Worm (Caenorhabditis elegans) whole organism, young adult: ENCODE results near the gene hlh-8.

Source experiments
- B0035.1 ChIP-seq: sonication (generic microtip); optimal IDR thresholded peaks from 2 replicates; lab custom pipeline; 2016; ENCODE audit warnings: missing genetic modification characterization, mild to moderate bottlenecking, missing compliant biosample characterization, missing genotype, missing genetic modification reagents
- B0336.3 ChIP-seq: fragments of 200-800 bp; sonication (Bioruptor generic); IDR thresholded peaks from 2 replicates; pipeline ENCODE4 v1.3.6; 2022; ENCODE audit warnings: missing genetic modification characterization, missing compliant biosample characterization
- ZK185.1 ChIP-seq: sonication (generic microtip); optimal IDR thresholded peaks from 2 replicates; lab custom pipeline; 2016; ENCODE audit warnings: mild to moderate bottlenecking, missing genetic modification characterization, missing compliant biosample characterization; ENCODE audit not compliant: poor library complexity, severe bottlenecking
- ama-1 ChIP-seq, 3 experiments: fragments of 150-350 bp in 1 of 3; sonication (generic microtip) in 2 of 3; optimal IDR thresholded peaks; 2 replicates each; lab custom pipeline; 2014 to 2018; ENCODE audit warnings: missing biosample characterization in 2 of 3, missing genetic modification characterization in 2 of 3, missing genetic modification reagents in 2 of 3
- ceh-40 ChIP-seq: fragments of 200-800 bp; sonication (Bioruptor generic); IDR thresholded peaks from 2 replicates; pipeline ENCODE4 v1.3.6; 2022; ENCODE audit warnings: missing genetic modification characterization, missing compliant biosample characterization
- madf-10 ChIP-seq: sonication (generic microtip); optimal IDR thresholded peaks from 2 replicates; lab custom pipeline; 2016; ENCODE audit warnings: mild to moderate bottlenecking, missing genetic modification characterization, missing compliant biosample characterization
- nhr-90 ChIP-seq: sonication (generic microtip); optimal IDR thresholded peaks from 2 replicates; lab custom pipeline; 2016; ENCODE audit warnings: missing genotype, mild to moderate bottlenecking, missing genetic modification characterization, missing compliant biosample characterization
- pbrm-1 ChIP-seq: fragments of 200-800 bp; sonication (Bioruptor generic); IDR thresholded peaks from 2 replicates; pipeline ENCODE4 v1.3.6; 2022; ENCODE audit warnings: missing genetic modification reagents, missing genetic modification characterization, missing compliant biosample characterization
- pha-4 ChIP-seq: fragments of 150-350 bp; sonication (generic microtip); optimal IDR thresholded peaks from 2 replicates; lab custom pipeline; 2014; ENCODE audit warnings: missing biosample characterization, missing genetic modification reagents, missing genetic modification characterization
- rpc-1 ChIP-seq, 2 experiments: fragments of 150-350 bp in 1 of 2; sonication (generic microtip) in 1 of 2; optimal IDR thresholded peaks; 2 replicates each; lab custom pipeline; 2014 to 2018; ENCODE audit warnings: missing biosample characterization in 1 of 2, missing genetic modification characterization in 1 of 2, missing genetic modification reagents in 1 of 2, missing genotype in 1 of 2
- snpc-4 ChIP-seq, 5 experiments: fragments of 150-350 bp in 1 of 5; sonication (generic microtip) in 4 of 5; optimal IDR thresholded peaks; 2 replicates each; lab custom pipeline; 2014 to 2018; ENCODE audit warnings: missing genetic modification characterization in 5 of 5, missing biosample characterization in 3 of 5, antibody characterized with exemption in 2 of 5, mild to moderate bottlenecking in 2 of 5, missing compliant biosample characterization in 2 of 5, missing genotype in 2 of 5, moderate library complexity in 2 of 5, missing genetic modification reagents in 1 of 5
- tbx-9 ChIP-seq: sonication (generic microtip); optimal IDR thresholded peaks from 2 replicates; lab custom pipeline; 2016; ENCODE audit warnings: borderline replicate concordance, missing genetic modification characterization, inconsistent platforms, missing compliant biosample characterization
- unc-130 ChIP-seq: sonication (generic microtip); optimal IDR thresholded peaks from 2 replicates; lab custom pipeline; 2016; ENCODE audit warnings: missing genetic modification reagents, missing genetic modification characterization, missing compliant biosample characterization
- zfh-2 ChIP-seq: fragments of 200-800 bp; sonication (Bioruptor generic); conservative IDR thresholded peaks from 2 replicates; pipeline ENCODE4 v1.3.6; 2022; ENCODE audit warnings: missing genetic modification reagents, missing genetic modification characterization, missing compliant biosample characterization

ce11 chrX:8082703-8083102, 33.6 kb upstream of the hlh-8 start:
- no peak for TF ChIP-seq unc-130 (GFP tag; lab: Kevin White, UChicago)
- TF ChIP-seq pbrm-1 = no peak
- TF ChIP-seq tbx-9 (tag; lab: Kevin White, UChicago) = no peak
- no peak for TF ChIP-seq rpc-1 (optimal IDR thresholded peaks at IDR 0.05; lab: Kevin White, UChicago)
- no peak for TF ChIP-seq rpc-1 (tag; optimal IDR thresholded peaks at IDR 0.05; lab: Kevin White, UChicago)
- TF ChIP-seq B0035.1 = no peak
- TF ChIP-seq snpc-4 (GFP tag; optimal IDR thresholded peaks at IDR 0.05; lab: Kevin White, UChicago) = no peak
- no peak for TF ChIP-seq snpc-4 (tag; optimal IDR thresholded peaks at IDR 0.05; lab: Kevin White, UChicago)
- TF ChIP-seq pha-4 (tag; lab: Kevin White, UChicago) = no peak
- TF ChIP-seq nhr-90 (tag; lab: Kevin White, UChicago) = no peak
- TF ChIP-seq ceh-40 = no peak
- no peak for TF ChIP-seq ama-1 (optimal IDR thresholded peaks at IDR 0.05; lab: Kevin White, UChicago)
- TF ChIP-seq ama-1 (GFP tag; optimal IDR thresholded peaks at IDR 0.05; lab: Kevin White, UChicago) = no peak
- TF ChIP-seq ZK185.1 (tag; lab: Kevin White, UChicago) = no peak
- no peak for TF ChIP-seq B0336.3 (GFP tag; lab: Robert Waterston, UW)
- TF ChIP-seq madf-10 (tag; lab: Kevin White, UChicago) = no peak
- no peak for TF ChIP-seq zfh-2 (GFP tag; lab: Robert Waterston, UW)
